Fruit fly (Drosophila melanogaster): ENCODE results near the gene CG11425.

dm6 chr3L:22503730-22504129 lies 29.1 kb downstream of the CG11425 start, which contains the start of gene CG43331:
- TF ChIP-seq Hey (tag; optimal IDR thresholded peaks at IDR 0.05): no peak
- no peak for TF ChIP-seq Drgx (GFP tag; IDR thresholded peaks at IDR 0.05)
- TF ChIP-seq GATAe (GFP tag; conservative IDR thresholded peaks at IDR 0.05): no peak
- no peak for TF ChIP-seq CG32767 (GFP tag; IDR thresholded peaks at IDR 0.05)
- TF ChIP-seq CG18764 (GFP tag; optimal IDR thresholded peaks at IDR 0.05): no peak
- TF ChIP-seq br (optimal IDR thresholded peaks at IDR 0.05): no peak
- TF ChIP-seq CG14667 (GFP tag; IDR thresholded peaks at IDR 0.05): no peak
- TF ChIP-seq pho (GFP tag; optimal IDR thresholded peaks at IDR 0.05): no peak
- TF ChIP-seq CG16779 (GFP tag; IDR thresholded peaks at IDR 0.05): no peak
- TF ChIP-seq CG18599 (GFP tag; optimal IDR thresholded peaks at IDR 0.05): no peak
